Worm (Caenorhabditis elegans): Measurements from ENCODE around the gene C08F8.9.

- TF ChIP-seq che-1 (tag; optimal IDR thresholded peaks at IDR 0.05) (no peak), pax-1 (tag; optimal IDR thresholded peaks at IDR 0.05) (no peak), ama-1 (optimal IDR thresholded peaks at IDR 0.05) (no peak), pha-4 (tag; optimal IDR thresholded peaks at IDR 0.05) (no peak), ahr-1 (tag; optimal IDR thresholded peaks at IDR 0.05) (no peak), ceh-45 (GFP tag; IDR thresholded peaks at IDR 0.05) (no peak), npax-4 (tag; optimal IDR thresholded peaks at IDR 0.05) (no peak)
These were observed 11.0 kb upstream of the C08F8.9 start, which contains the start of gene fbxb-79 for ce11 chrIV:11189411-11189810.

Measured in whole organism, late embryonic.